Fruit fly (Drosophila melanogaster): ENCODE data around the gene Spn.

Spn gene

dm6 chr3L:2489438-2489837, 64.7 kb downstream of the Spn start (continued):
- TF ChIP-seq PHDP (tag; optimal IDR thresholded peaks at IDR 0.05): peak; percentile 35
- peak; percentile 56 for TF ChIP-seq scrt (GFP tag; optimal IDR thresholded peaks at IDR 0.05)
- TF ChIP-seq CG34376 (GFP tag; optimal IDR thresholded peaks at IDR 0.05): peak; percentile 12
- TF ChIP-seq ems (GFP tag; optimal IDR thresholded peaks at IDR 0.05): no peak
- TF ChIP-seq CG12219 (GFP tag; optimal IDR thresholded peaks at IDR 0.05): no peak
- TF ChIP-seq fd96Cb (tag; optimal IDR thresholded peaks at IDR 0.05): peak; percentile 8
- no peak for TF ChIP-seq CG2199 (GFP tag; IDR thresholded peaks at IDR 0.05)
- no peak for TF ChIP-seq CG9932 (GFP tag; IDR thresholded peaks at IDR 0.05)
- TF ChIP-seq tna (GFP tag; IDR thresholded peaks at IDR 0.05; ENCODE audit: partially characterized antibody): no peak
- TF ChIP-seq mirr (GFP tag; optimal IDR thresholded peaks at IDR 0.05): peak; percentile 11
- peak; percentile 74 for TF ChIP-seq Asciz (GFP tag; optimal IDR thresholded peaks at IDR 0.05)
- TF ChIP-seq CG11696 (GFP tag; IDR thresholded peaks at IDR 0.05): 0 out of 2 replicates have a peak, but pooled peaks have one; percentile 17
- no peak for TF ChIP-seq E2f2 (GFP tag; IDR thresholded peaks at IDR 0.05)
- peak; percentile 54 for TF ChIP-seq oc (tag; optimal IDR thresholded peaks at IDR 0.05)
- no peak for TF ChIP-seq CG3838 (GFP tag; optimal IDR thresholded peaks at IDR 0.05)
- peak; percentile 62 for TF ChIP-seq CG9727 (GFP tag; optimal IDR thresholded peaks at IDR 0.05)
- 0 out of 3 replicates have a peak, but pooled peaks have one; percentile 3 for TF ChIP-seq Mrtf (GFP tag; IDR thresholded peaks at IDR 0.05)
- TF ChIP-seq Aef1 (GFP tag; IDR thresholded peaks at IDR 0.05): no peak
- peak; percentile 75 for TF ChIP-seq CG17359 (tag; optimal IDR thresholded peaks at IDR 0.05)
- peak; percentile 70 for TF ChIP-seq CG5180 (GFP tag; optimal IDR thresholded peaks at IDR 0.05)
- no peak for TF ChIP-seq crp (GFP tag; optimal IDR thresholded peaks at IDR 0.05)
- no peak for TF ChIP-seq CG7372 (GFP tag; IDR thresholded peaks at IDR 0.05)
- no peak for TF ChIP-seq Rx (GFP tag; IDR thresholded peaks at IDR 0.05)
- TF ChIP-seq lbe (GFP tag; optimal IDR thresholded peaks at IDR 0.05): no peak
- TF ChIP-seq chm (GFP tag; IDR thresholded peaks at IDR 0.05): peak; percentile 24; the same call in 1 of the 2 replicates
- TF ChIP-seq Xrp1 (GFP tag; IDR thresholded peaks at IDR 0.05): peak; percentile 68
- no peak for TF ChIP-seq Hr39 (optimal IDR thresholded peaks at IDR 0.05)
- no peak for TF ChIP-seq kay (GFP tag; optimal IDR thresholded peaks at IDR 0.05)
- peak; percentile 38 for TF ChIP-seq CG18599 (GFP tag; optimal IDR thresholded peaks at IDR 0.05)
- peak; percentile 72 for TF ChIP-seq CG15601 (tag; optimal IDR thresholded peaks at IDR 0.05)
- TF ChIP-seq CG4328 (GFP tag; optimal IDR thresholded peaks at IDR 0.05): peak; percentile 62
- TF ChIP-seq p53 (GFP tag; optimal IDR thresholded peaks at IDR 0.05): no peak
- TF ChIP-seq tap (tag; optimal IDR thresholded peaks at IDR 0.05): peak; percentile 53
- peak; percentile 11; the same call in 1 of the 2 replicates for TF ChIP-seq sens-2 (GFP tag; IDR thresholded peaks at IDR 0.05)
- TF ChIP-seq CG4820 (GFP tag; optimal IDR thresholded peaks at IDR 0.05): peak; percentile 7
- no peak for TF ChIP-seq CG11398 (GFP tag; optimal IDR thresholded peaks at IDR 0.05)
- peak; percentile 42 for TF ChIP-seq gsb-n (tag; optimal IDR thresholded peaks at IDR 0.05)
- TF ChIP-seq CHES-1-like (GFP tag; optimal IDR thresholded peaks at IDR 0.05): peak; percentile 16
- TF ChIP-seq ash1 (GFP tag; optimal IDR thresholded peaks at IDR 0.05): no peak
- TF ChIP-seq HmgD (GFP tag; optimal IDR thresholded peaks at IDR 0.05): no peak
- no peak for TF ChIP-seq D (optimal IDR thresholded peaks at IDR 0.05)
- peak; percentile 49 for TF ChIP-seq D (GFP tag; optimal IDR thresholded peaks at IDR 0.05)
- TF ChIP-seq CG13123 (GFP tag; optimal IDR thresholded peaks at IDR 0.05): peak; percentile 10
- peak; percentile 67 for TF ChIP-seq ara (GFP tag; IDR thresholded peaks at IDR 0.05)
- TF ChIP-seq CG11085 (GFP tag; IDR thresholded peaks at IDR 0.05): no peak
- TF ChIP-seq az2 (GFP tag; optimal IDR thresholded peaks at IDR 0.05): no peak
- TF ChIP-seq sim (GFP tag; IDR thresholded peaks at IDR 0.05): peak; percentile 37; the same call in 1 of the 2 replicates
- TF ChIP-seq Oaz (GFP tag; IDR thresholded peaks at IDR 0.05): no peak
- TF ChIP-seq CG15011 (GFP tag; optimal IDR thresholded peaks at IDR 0.05): peak; percentile 48
- no peak for TF ChIP-seq amos (GFP tag; IDR thresholded peaks at IDR 0.05; ENCODE audit: partially characterized antibody)
- no peak for TF ChIP-seq pzg (GFP tag; optimal IDR thresholded peaks at IDR 0.05)
- no peak for TF ChIP-seq knrl (GFP tag; IDR thresholded peaks at IDR 0.05; ENCODE audit: partially characterized antibody)
